Worm (Caenorhabditis elegans) whole organism, L4 larva: Measurements from ENCODE around the gene del-9.

Experiments used
- F44E2.7 ChIP-seq: fragments of 200-800 bp; sonication (Bioruptor generic); IDR thresholded peaks from 2 replicates; pipeline ENCODE4 v2.1.2; 2022; ENCODE audit warnings: missing genetic modification characterization, missing compliant biosample characterization
- T26A8.4 ChIP-seq: fragments of 200-800 bp; sonication (Bioruptor generic); IDR thresholded peaks from 2 replicates; pipeline ENCODE4 v1.3.6; 2022; ENCODE audit warnings: missing genetic modification characterization, missing compliant biosample characterization
- Y105C5A.15 ChIP-seq: fragments of 200-800 bp; sonication (Bioruptor generic); IDR thresholded peaks from 2 replicates; pipeline ENCODE4 v1.3.6; 2022; ENCODE audit warnings: missing genetic modification characterization, missing compliant biosample characterization
- Y5F2A.4 ChIP-seq: fragments of 200-800 bp; sonication (Bioruptor generic); optimal IDR thresholded peaks from 2 replicates; lab custom pipeline; 2018; ENCODE audit warnings: mild to moderate bottlenecking, missing genetic modification characterization, missing compliant biosample characterization
- aly-2 ChIP-seq: sonication (generic microtip); optimal IDR thresholded peaks from 2 replicates; lab custom pipeline; 2018; ENCODE audit warnings: missing biosample characterization, missing genetic modification characterization
- ama-1 ChIP-seq: fragments of 150-350 bp; optimal IDR thresholded peaks from 2 replicates; lab custom pipeline; 2014; ENCODE audit warnings: inconsistent platforms, mixed read lengths
- ceh-20 ChIP-seq: fragments of 200-800 bp; sonication (Bioruptor generic); IDR thresholded peaks from 2 replicates; pipeline ENCODE4 v1.3.6; 2022; ENCODE audit warnings: missing genetic modification reagents, missing genetic modification characterization, missing compliant biosample characterization
- ceh-28 ChIP-seq: fragments of 150-350 bp; optimal IDR thresholded peaks from 2 replicates; lab custom pipeline; 2014; ENCODE audit warnings: missing biosample characterization, missing genetic modification reagents, missing genetic modification characterization
- ceh-32 ChIP-seq: sonication (generic microtip); optimal IDR thresholded peaks from 2 replicates; lab custom pipeline; 2016; ENCODE audit warnings: mild to moderate bottlenecking, missing genetic modification characterization, missing compliant biosample characterization; ENCODE audit not compliant: poor library complexity
- ces-1 ChIP-seq: fragments of 150-350 bp; sonication (generic microtip); optimal IDR thresholded peaks from 4 replicates; lab custom pipeline; 2014; ENCODE audit warnings: missing biosample characterization, missing genetic modification reagents, missing genetic modification characterization
- cey-2 ChIP-seq: sonication (generic microtip); optimal IDR thresholded peaks from 3 replicates; lab custom pipeline; 2017; ENCODE audit warnings: missing genetic modification characterization, mild to moderate bottlenecking, missing compliant biosample characterization, antibody characterized with exemption, borderline replicate concordance; ENCODE audit not compliant: insufficient read depth
- ctbp-1 ChIP-seq: fragments of 200-800 bp; sonication (Bioruptor generic); IDR thresholded peaks from 2 replicates; pipeline ENCODE4 v1.3.6; 2022; ENCODE audit warnings: missing genetic modification reagents, missing genetic modification characterization, missing compliant biosample characterization
- daf-16 ChIP-seq, 3 experiments: sonication (generic microtip); optimal IDR thresholded peaks; 2 replicates each; lab custom pipeline; 2016 to 2017; ENCODE audit warnings: missing genetic modification characterization in 3 of 3, missing genetic modification reagents in 3 of 3, mild to moderate bottlenecking in 2 of 3, missing compliant biosample characterization in 2 of 3, missing biosample characterization in 1 of 3, moderate library complexity in 1 of 3
- dmd-6 ChIP-seq: fragments of 200-800 bp; sonication (Bioruptor generic); IDR thresholded peaks from 2 replicates; pipeline ENCODE4 v1.3.6; 2022; ENCODE audit warnings: missing genetic modification reagents, missing genetic modification characterization, missing compliant biosample characterization
- dmd-8 ChIP-seq: fragments of 200-800 bp; sonication (Bioruptor generic); IDR thresholded peaks from 2 replicates; pipeline ENCODE4 v1.3.6; 2022; ENCODE audit warnings: missing genetic modification characterization, missing compliant biosample characterization
- dpl-1 ChIP-seq: fragments of 150-350 bp; optimal IDR thresholded peaks from 2 replicates; lab custom pipeline; 2014; ENCODE audit warnings: missing biosample characterization, missing genetic modification reagents, missing genetic modification characterization
- dve-1 ChIP-seq: sonication (generic microtip); optimal IDR thresholded peaks from 2 replicates; lab custom pipeline; 2017; ENCODE audit warnings: antibody characterized with exemption, mild to moderate bottlenecking, missing genetic modification characterization, missing compliant biosample characterization; ENCODE audit not compliant: insufficient read depth
- egl-43 ChIP-seq: fragments of 200-800 bp; sonication (Bioruptor generic); IDR thresholded peaks from 2 replicates; pipeline ENCODE4 v1.3.6; 2022; ENCODE audit warnings: missing genetic modification reagents, missing genetic modification characterization, missing compliant biosample characterization
- fos-1 ChIP-seq: fragments of 150-350 bp; optimal IDR thresholded peaks from 2 replicates; lab custom pipeline; 2014; ENCODE audit warnings: missing biosample characterization, missing genetic modification characterization
- hlh-11 ChIP-seq: fragments of 200-800 bp; sonication (Bioruptor generic); optimal IDR thresholded peaks from 2 replicates; lab custom pipeline; 2018; ENCODE audit warnings: mild to moderate bottlenecking, missing genetic modification characterization, missing compliant biosample characterization
- lin-1 ChIP-seq: fragments of 200-800 bp; sonication (Bioruptor generic); IDR thresholded peaks from 2 replicates; pipeline ENCODE4 v1.3.6; 2022; ENCODE audit warnings: missing genetic modification reagents, missing genetic modification characterization, missing compliant biosample characterization
- lin-15B ChIP-seq: fragments of 150-350 bp; sonication (generic microtip); optimal IDR thresholded peaks from 3 replicates; lab custom pipeline; 2014; ENCODE audit warnings: missing biosample characterization, missing genetic modification characterization
- lin-29 ChIP-seq: fragments of 200-800 bp; sonication (Bioruptor generic); IDR thresholded peaks from 2 replicates; pipeline ENCODE4 v1.3.6; 2022; ENCODE audit warnings: missing genetic modification reagents, missing genetic modification characterization, missing compliant biosample characterization
- lin-39 ChIP-seq: fragments of 150-350 bp; optimal IDR thresholded peaks from 2 replicates; lab custom pipeline; 2014; ENCODE audit warnings: missing biosample characterization, missing genetic modification reagents, missing genetic modification characterization
- lir-3 ChIP-seq: sonication (generic microtip); optimal IDR thresholded peaks from 2 replicates; lab custom pipeline; 2016; ENCODE audit warnings: mild to moderate bottlenecking, missing genetic modification characterization, missing compliant biosample characterization
- lsy-2 ChIP-seq, 2 experiments: fragments of 150-350 bp in 1 of 2; sonication (generic microtip) in 1 of 2; optimal IDR thresholded peaks; 2 replicates each; lab custom pipeline; 2014 to 2017; ENCODE audit warnings: missing biosample characterization in 2 of 2, missing genetic modification characterization in 2 of 2
- madf-9 ChIP-seq: fragments of 200-800 bp; sonication (Bioruptor generic); conservative IDR thresholded peaks from 2 replicates; pipeline ENCODE4 v1.3.6; 2022; ENCODE audit warnings: missing genetic modification reagents, missing genetic modification characterization, missing compliant biosample characterization
- mdl-1 ChIP-seq, 2 experiments: fragments of 150-350 bp in 1 of 2; sonication (generic microtip) in 1 of 2; optimal IDR thresholded peaks; 2 replicates each; lab custom pipeline; 2014 to 2017; ENCODE audit warnings: missing biosample characterization in 2 of 2, missing genetic modification characterization in 2 of 2
- mep-1 ChIP-seq: fragments of 150-350 bp; sonication (generic microtip); optimal IDR thresholded peaks from 3 replicates; lab custom pipeline; 2014; ENCODE audit warnings: missing biosample characterization, missing genetic modification characterization
- mxl-2 ChIP-seq: fragments of 200-800 bp; sonication (Bioruptor generic); conservative IDR thresholded peaks from 2 replicates; pipeline ENCODE4 v1.3.6; 2022; ENCODE audit warnings: missing genetic modification reagents, missing genetic modification characterization, missing compliant biosample characterization
- mxl-3 ChIP-seq: fragments of 200-800 bp; sonication (Bioruptor generic); optimal IDR thresholded peaks from 2 replicates; lab custom pipeline; 2018; ENCODE audit warnings: mild to moderate bottlenecking, missing genetic modification characterization, missing compliant biosample characterization
- nhr-102 ChIP-seq: sonication (generic microtip); optimal IDR thresholded peaks from 2 replicates; lab custom pipeline; 2016; ENCODE audit warnings: mild to moderate bottlenecking, missing genetic modification characterization, moderate library complexity, missing compliant biosample characterization
- nhr-237 ChIP-seq: sonication (generic microtip); optimal IDR thresholded peaks from 2 replicates; lab custom pipeline; 2017; ENCODE audit warnings: missing biosample characterization, missing genetic modification characterization
- nhr-28 ChIP-seq: fragments of 150-350 bp; optimal IDR thresholded peaks from 2 replicates; lab custom pipeline; 2014; ENCODE audit warnings: missing biosample characterization, missing genetic modification characterization
- nhr-48 ChIP-seq: sonication (generic microtip); optimal IDR thresholded peaks from 2 replicates; lab custom pipeline; 2016; ENCODE audit warnings: mild to moderate bottlenecking, missing genetic modification characterization, missing compliant biosample characterization
- nhr-76 ChIP-seq: fragments of 150-350 bp; optimal IDR thresholded peaks from 2 replicates; lab custom pipeline; 2014; ENCODE audit warnings: missing biosample characterization, missing genetic modification characterization
- nhr-77 ChIP-seq: fragments of 150-350 bp; optimal IDR thresholded peaks from 2 replicates; lab custom pipeline; 2014; ENCODE audit warnings: missing biosample characterization, missing genetic modification characterization
- pqm-1 ChIP-seq: sonication (generic microtip); optimal IDR thresholded peaks from 2 replicates; lab custom pipeline; 2017; ENCODE audit warnings: missing biosample characterization, missing genetic modification characterization
- rbr-2 ChIP-seq: sonication (generic microtip); optimal IDR thresholded peaks from 2 replicates; lab custom pipeline; 2016; ENCODE audit warnings: missing genotype, missing genetic modification characterization, missing compliant biosample characterization
- saeg-2 ChIP-seq: fragments of 200-800 bp; sonication (Bioruptor generic); IDR thresholded peaks from 2 replicates; pipeline ENCODE4 v1.3.6; 2022; ENCODE audit warnings: missing genetic modification reagents, missing genetic modification characterization, missing compliant biosample characterization
- sdz-12 ChIP-seq: fragments of 200-800 bp; sonication (Bioruptor generic); optimal IDR thresholded peaks from 2 replicates; lab custom pipeline; 2018; ENCODE audit warnings: mild to moderate bottlenecking, missing genetic modification characterization, missing compliant biosample characterization
- spr-1 ChIP-seq: sonication (generic microtip); optimal IDR thresholded peaks from 2 replicates; lab custom pipeline; 2016; ENCODE audit warnings: mild to moderate bottlenecking, missing genetic modification characterization, missing compliant biosample characterization
- tag-97 ChIP-seq: fragments of 200-800 bp; sonication (Bioruptor generic); IDR thresholded peaks from 2 replicates; pipeline ENCODE4 v1.3.6; 2022; ENCODE audit warnings: missing genetic modification characterization, missing compliant biosample characterization
- unc-130 ChIP-seq: sonication (generic microtip); optimal IDR thresholded peaks from 2 replicates; lab custom pipeline; 2016; ENCODE audit warnings: missing genetic modification reagents, missing genetic modification characterization, missing compliant biosample characterization
- unc-62 ChIP-seq, 3 experiments: fragments of 150-350 bp in 1 of 3; sonication (generic microtip); optimal IDR thresholded peaks in 2 of 3; peaks in 1 of 3; 1 replicate in 1 of 3; 2 replicates in 2 of 3; lab custom pipeline; 2014 to 2017; ENCODE audit warnings: missing biosample characterization in 3 of 3, missing genetic modification characterization in 3 of 3, missing genetic modification reagents in 3 of 3, missing genotype in 1 of 3
- zfp-2 ChIP-seq: sonication (generic microtip); optimal IDR thresholded peaks from 2 replicates; lab custom pipeline; 2016; ENCODE audit warnings: mild to moderate bottlenecking, missing genetic modification characterization, missing compliant biosample characterization
- zfp-3 ChIP-seq: fragments of 200-800 bp; sonication (Bioruptor generic); conservative IDR thresholded peaks from 2 replicates; pipeline ENCODE4 v1.3.6; 2022; ENCODE audit warnings: missing genetic modification reagents, missing genetic modification characterization, missing compliant biosample characterization
- zip-11 ChIP-seq: fragments of 200-800 bp; sonication (Bioruptor generic); IDR thresholded peaks from 2 replicates; pipeline ENCODE4 v1.3.6; 2022; ENCODE audit warnings: missing genetic modification characterization, missing compliant biosample characterization

The del-9 gene

ce11 chrX:3611740-3612139 lies 5.4 kb downstream of the del-9 start:
- TF ChIP-seq unc-62 (GFP tag; optimal IDR thresholded peaks at IDR 0.05 in 1 of 2; lab: Kevin White, UChicago) (peak in 1 of 2 experiments; percentile 91), unc-62 (tag; optimal IDR thresholded peaks at IDR 0.05; lab: Kevin White, UChicago) (no peak), pqm-1 (tag; lab: Kevin White, UChicago) (peak; percentile 41), daf-16 (GFP tag; optimal IDR thresholded peaks at IDR 0.05; lab: Kevin White, UChicago) (no peak), daf-16 (tag; optimal IDR thresholded peaks at IDR 0.05; lab: Kevin White, UChicago) (peak; percentile 15), rbr-2 (tag; lab: Kevin White, UChicago) (no peak), nhr-237 (no peak)
- TF ChIP-seq, all 104 proteins: peak for 3

ce11 chrX:3611042-3611623 lies 6.0 kb downstream of the del-9 start, which contains the start of gene C18B2.5:
Gene C18B2.5, minus strand, starts transcription at chrX:3611092.
- TF ChIP-seq dpl-1 (no peak), aly-2 (no peak), cey-2 (tag; lab: Kevin White, UChicago) (no peak), dmd-6 (GFP tag; lab: Robert Waterston, UW) (peak; percentile 73), lin-15B (no peak), Y105C5A.15 (GFP tag; lab: Robert Waterston, UW) (no peak), spr-1 (tag; lab: Kevin White, UChicago) (no peak), T26A8.4 (GFP tag; lab: Robert Waterston, UW) (no peak), nhr-77 (tag; lab: Kevin White, UChicago) (peak; percentile 64), nhr-48 (tag; lab: Kevin White, UChicago) (no peak), nhr-28 (tag; lab: Kevin White, UChicago) (peak; percentile 74), ces-1 (GFP tag; lab: Kevin White, UChicago) (no peak), nhr-102 (tag; lab: Kevin White, UChicago) (no peak), lin-29 (no peak), daf-16 (GFP tag; optimal IDR thresholded peaks at IDR 0.05; lab: Kevin White, UChicago) (no peak), daf-16 (tag; optimal IDR thresholded peaks at IDR 0.05; lab: Kevin White, UChicago) (peak; percentile 47), ceh-28 (tag; lab: Kevin White, UChicago) (no peak), saeg-2 (GFP tag; lab: Robert Waterston, UW) (no peak), fos-1 (tag; lab: Kevin White, UChicago) (no peak), zip-11 (GFP tag; lab: Robert Waterston, UW) (no peak), lin-1 (no peak), ama-1 (lab: Kevin White, UChicago) (no peak), Y5F2A.4 (GFP tag; lab: Kevin White, UChicago) (no peak), dve-1 (peak; percentile 33), hlh-11 (tag; lab: Kevin White, UChicago) (peak; percentile 66), mxl-2 (GFP tag; lab: Robert Waterston, UW) (no peak), unc-130 (GFP tag; lab: Kevin White, UChicago) (no peak), ctbp-1 (no peak), tag-97 (no peak), nhr-76 (tag; lab: Kevin White, UChicago) (no peak), zfp-2 (tag; lab: Kevin White, UChicago) (no peak), egl-43 (GFP tag; lab: Robert Waterston, UW) (no peak), lin-39 (no peak), pqm-1 (tag; lab: Kevin White, UChicago) (peak; percentile 87), lir-3 (tag; lab: Kevin White, UChicago) (no peak), dmd-8 (GFP tag; lab: Robert Waterston, UW) (no peak), lsy-2 (tag; optimal IDR thresholded peaks at IDR 0.05; lab: Kevin White, UChicago) (no peak), madf-9 (GFP tag; lab: Robert Waterston, UW) (no peak), ceh-32 (no peak), zfp-3 (no peak), nhr-237 (no peak), mxl-3 (GFP tag; lab: Kevin White, UChicago) (peak; percentile 10), F44E2.7 (no peak), mdl-1 (tag; optimal IDR thresholded peaks at IDR 0.05; lab: Kevin White, UChicago) (no peak), mep-1 (peak; percentile 21), sdz-12 (GFP tag; lab: Kevin White, UChicago) (no peak), ceh-20 (GFP tag; lab: Robert Waterston, UW) (no peak)
